Fruit fly (Drosophila melanogaster) whole organism, embryonic: Measurements from ENCODE around the gene Bfc.

ENCODE experiments used
- Adf1 ChIP-seq: fragments of 200-800 bp; sonication (Bioruptor generic); IDR thresholded peaks from 2 replicates; pipeline ENCODE4 v1.3.6; 2022; ENCODE audit warnings: missing biosample characterization, missing genetic modification characterization
- CG11504 ChIP-seq: fragments of 200-800 bp; sonication (Bioruptor generic); optimal IDR thresholded peaks from 3 replicates; lab custom pipeline; 2019; ENCODE audit warnings: missing biosample characterization, mild to moderate bottlenecking, missing genetic modification characterization, moderate library complexity
- CG12104 ChIP-seq: fragments of 200-800 bp; sonication (Bioruptor generic); optimal IDR thresholded peaks from 3 replicates; lab custom pipeline; 2016; ENCODE audit warnings: missing biosample characterization, missing genetic modification characterization
- CG12219 ChIP-seq: fragments of 200-800 bp; sonication (Bioruptor generic); optimal IDR thresholded peaks from 3 replicates; lab custom pipeline; 2018; ENCODE audit warnings: missing biosample characterization, mild to moderate bottlenecking, missing genetic modification characterization
- CG14441 ChIP-seq: fragments of 200-800 bp; sonication (Bioruptor generic); IDR thresholded peaks from 2 replicates; pipeline ENCODE4 v1.3.6; 2022; ENCODE audit warnings: missing biosample characterization, missing genetic modification characterization
- CG15011 ChIP-seq: fragments of 200-800 bp; sonication (Bioruptor generic); optimal IDR thresholded peaks from 3 replicates; lab custom pipeline; 2018; ENCODE audit warnings: missing biosample characterization, mild to moderate bottlenecking, missing genetic modification characterization
- CG15269 ChIP-seq: fragments of 200-800 bp; sonication (Bioruptor generic); optimal IDR thresholded peaks from 2 replicates; lab custom pipeline; 2018; ENCODE audit warnings: missing biosample characterization, mild to moderate bottlenecking, missing genetic modification characterization, moderate library complexity
- CG15514 ChIP-seq: fragments of 200-800 bp; sonication (Bioruptor generic); optimal IDR thresholded peaks from 3 replicates; lab custom pipeline; 2017; ENCODE audit warnings: missing biosample characterization, missing genetic modification characterization, mild to moderate bottlenecking, moderate library complexity, missing genetic modification reagents
- CG1647 ChIP-seq: fragments of 200-800 bp; sonication (Bioruptor generic); optimal IDR thresholded peaks from 3 replicates; lab custom pipeline; 2016; ENCODE audit warnings: missing biosample characterization, missing genetic modification characterization
- CG17186 ChIP-seq: fragments of 200-800 bp; sonication (Bioruptor generic); optimal IDR thresholded peaks from 3 replicates; lab custom pipeline; 2017; ENCODE audit warnings: missing biosample characterization, missing genetic modification reagents, missing genetic modification characterization
- CG17568 ChIP-seq: fragments of 200-800 bp; sonication (Bioruptor generic); optimal IDR thresholded peaks from 2 replicates; lab custom pipeline; 2018; ENCODE audit warnings: missing biosample characterization, mild to moderate bottlenecking, missing genetic modification characterization, moderate library complexity
- CG18011 ChIP-seq: fragments of 200-800 bp; sonication (Bioruptor generic); optimal IDR thresholded peaks from 2 replicates; lab custom pipeline; 2017; ENCODE audit warnings: missing biosample characterization, missing genetic modification characterization, mild to moderate bottlenecking, moderate library complexity, missing genotype
- CG18262 ChIP-seq: fragments of 200-800 bp; optimal IDR thresholded peaks from 3 replicates; lab custom pipeline; 2019; ENCODE audit warnings: missing biosample characterization, mild to moderate bottlenecking, missing genetic modification characterization, moderate library complexity
- CG18764 ChIP-seq: fragments of 200-800 bp; sonication (Bioruptor generic); optimal IDR thresholded peaks from 3 replicates; lab custom pipeline; 2016; ENCODE audit warnings: missing biosample characterization, missing genetic modification characterization
- CG30020 ChIP-seq: fragments of 200-800 bp; optimal IDR thresholded peaks from 2 replicates; lab custom pipeline; 2019; ENCODE audit warnings: missing biosample characterization, mild to moderate bottlenecking, missing genetic modification characterization, moderate library complexity
- CG30403 ChIP-seq: fragments of 200-800 bp; sonication (Bioruptor generic); optimal IDR thresholded peaks from 3 replicates; lab custom pipeline; 2016; ENCODE audit warnings: missing biosample characterization, missing genetic modification characterization
- CG32532 ChIP-seq: fragments of 200-800 bp; sonication (Bioruptor generic); IDR thresholded peaks from 2 replicates; pipeline ENCODE4 v1.3.6; 2022; ENCODE audit warnings: missing biosample characterization, missing genetic modification characterization
- CG32772 ChIP-seq: fragments of 200-800 bp; sonication (Bioruptor generic); IDR thresholded peaks from 2 replicates; pipeline ENCODE4 v1.3.6; 2022; ENCODE audit warnings: missing biosample characterization, missing genetic modification characterization
- CG4282 ChIP-seq: fragments of 200-800 bp; sonication (Bioruptor generic); optimal IDR thresholded peaks from 2 replicates; lab custom pipeline; 2016; ENCODE audit warnings: missing biosample characterization, missing genetic modification characterization
- CG4707 ChIP-seq: fragments of 200-800 bp; sonication (Bioruptor generic); optimal IDR thresholded peaks from 2 replicates; lab custom pipeline; 2018; ENCODE audit warnings: missing biosample characterization, mild to moderate bottlenecking, missing genetic modification characterization, moderate library complexity
- CG8359 ChIP-seq: fragments of 200-800 bp; sonication (Bioruptor generic); optimal IDR thresholded peaks from 2 replicates; lab custom pipeline; 2017; ENCODE audit warnings: missing biosample characterization, mild to moderate bottlenecking, missing genetic modification characterization, borderline replicate concordance
- CHES-1-like ChIP-seq: fragments of 200-800 bp; sonication (Bioruptor generic); optimal IDR thresholded peaks from 2 replicates; lab custom pipeline; 2016; ENCODE audit warnings: missing biosample characterization, missing genetic modification characterization
- Drgx ChIP-seq: fragments of 200-800 bp; sonication (Bioruptor generic); IDR thresholded peaks from 2 replicates; pipeline ENCODE4 v1.3.6; 2022; ENCODE audit warnings: missing biosample characterization, missing genetic modification characterization
- Hand ChIP-seq: fragments of 200-800 bp; sonication (Bioruptor generic); optimal IDR thresholded peaks from 2 replicates; lab custom pipeline; 2017; ENCODE audit warnings: mild to moderate bottlenecking, missing biosample characterization, missing genetic modification reagents, missing genetic modification characterization
- HmgD ChIP-seq: fragments of 200-800 bp; sonication (Bioruptor generic); optimal IDR thresholded peaks from 3 replicates; lab custom pipeline; 2016; ENCODE audit warnings: missing biosample characterization, missing genetic modification characterization
- HmgZ ChIP-seq: fragments of 200-800 bp; sonication (Bioruptor generic); optimal IDR thresholded peaks from 2 replicates; lab custom pipeline; 2018; ENCODE audit warnings: missing biosample characterization, mild to moderate bottlenecking, missing genetic modification characterization
- Jarid2 ChIP-seq: fragments of 200-800 bp; sonication (Bioruptor generic); optimal IDR thresholded peaks from 3 replicates; lab custom pipeline; 2017; ENCODE audit warnings: mild to moderate bottlenecking, missing biosample characterization, missing genetic modification reagents, missing genetic modification characterization
- Oaz ChIP-seq: fragments of 200-800 bp; sonication (Bioruptor generic); IDR thresholded peaks from 2 replicates; pipeline ENCODE4 v1.3.6; 2022; ENCODE audit warnings: missing biosample characterization, missing genetic modification characterization
- Oli ChIP-seq: fragments of 200-800 bp; sonication (Bioruptor generic); optimal IDR thresholded peaks from 2 replicates; lab custom pipeline; 2018; ENCODE audit warnings: missing biosample characterization, mild to moderate bottlenecking, missing genetic modification characterization, moderate library complexity
- Sin3A ChIP-seq: fragments of >200 bp; optimal IDR thresholded peaks from 2 replicates; lab custom pipeline; 2018
- Xbp1 ChIP-seq: fragments of 200-800 bp; sonication (Bioruptor generic); optimal IDR thresholded peaks from 3 replicates; lab custom pipeline; 2016; ENCODE audit warnings: missing biosample characterization, mild to moderate bottlenecking, missing genetic modification characterization
- ac ChIP-seq: fragments of 200-800 bp; sonication (Bioruptor generic); optimal IDR thresholded peaks from 3 replicates; lab custom pipeline; 2017; ENCODE audit warnings: missing biosample characterization, mild to moderate bottlenecking, missing genetic modification characterization
- ato ChIP-seq: fragments of 200-800 bp; sonication (Bioruptor generic); IDR thresholded peaks from 2 replicates; pipeline ENCODE4 v1.3.6; 2022; ENCODE audit warnings: missing biosample characterization, missing genetic modification characterization; ENCODE audit not compliant: partially characterized antibody
- bab2 ChIP-seq: fragments of 200-800 bp; sonication (Bioruptor generic); optimal IDR thresholded peaks from 2 replicates; lab custom pipeline; 2016; ENCODE audit warnings: missing biosample characterization, missing genetic modification characterization
- bigmax ChIP-seq: fragments of 200-800 bp; sonication (Bioruptor generic); optimal IDR thresholded peaks from 2 replicates; lab custom pipeline; 2018; ENCODE audit warnings: missing biosample characterization, mild to moderate bottlenecking, missing genetic modification characterization
- cato ChIP-seq: fragments of 200-800 bp; sonication (Bioruptor generic); optimal IDR thresholded peaks from 2 replicates; lab custom pipeline; 2016; ENCODE audit warnings: missing biosample characterization, missing genetic modification characterization, borderline replicate concordance
- gcm2 ChIP-seq: fragments of 200-800 bp; sonication (Bioruptor generic); optimal IDR thresholded peaks from 2 replicates; lab custom pipeline; 2016; ENCODE audit warnings: missing biosample characterization, missing genetic modification characterization
- grn ChIP-seq: fragments of 200-800 bp; sonication (Bioruptor generic); optimal IDR thresholded peaks from 3 replicates; lab custom pipeline; 2017; ENCODE audit warnings: missing biosample characterization, missing genetic modification characterization
- hb ChIP-seq: fragments of 200-800 bp; sonication (Bioruptor generic); IDR thresholded peaks from 3 replicates; pipeline ENCODE4 v1.3.6; 2022; ENCODE audit warnings: missing biosample characterization, missing genetic modification characterization; ENCODE audit not compliant: partially characterized antibody
- hbn ChIP-seq: fragments of 200-800 bp; sonication (Bioruptor generic); IDR thresholded peaks from 2 replicates; pipeline ENCODE4 v1.3.6; 2022; ENCODE audit warnings: missing biosample characterization, missing genetic modification characterization; ENCODE audit not compliant: partially characterized antibody
- inv ChIP-seq: fragments of 200-800 bp; sonication (Bioruptor generic); IDR thresholded peaks from 2 replicates; pipeline ENCODE4 v1.3.6; 2022; ENCODE audit warnings: missing biosample characterization, missing genetic modification characterization; ENCODE audit not compliant: partially characterized antibody
- jing ChIP-seq: fragments of 200-800 bp; sonication (Bioruptor generic); optimal IDR thresholded peaks from 2 replicates; lab custom pipeline; 2018; ENCODE audit warnings: missing biosample characterization, mild to moderate bottlenecking, missing genetic modification characterization
- nerfin-1 ChIP-seq: fragments of 200-800 bp; sonication (Bioruptor generic); optimal IDR thresholded peaks from 3 replicates; lab custom pipeline; 2019; ENCODE audit warnings: missing biosample characterization, mild to moderate bottlenecking, missing genetic modification characterization, moderate library complexity
- p53 ChIP-seq: fragments of 200-800 bp; sonication (Bioruptor generic); optimal IDR thresholded peaks from 2 replicates; lab custom pipeline; 2016; ENCODE audit warnings: missing biosample characterization, missing genetic modification characterization
- pita ChIP-seq: fragments of 200-800 bp; sonication (Bioruptor generic); optimal IDR thresholded peaks from 2 replicates; lab custom pipeline; 2017; ENCODE audit warnings: missing biosample characterization, mild to moderate bottlenecking, missing genetic modification characterization
- pros ChIP-seq: fragments of 200-800 bp; sonication (Bioruptor generic); optimal IDR thresholded peaks from 3 replicates; lab custom pipeline; 2019; ENCODE audit warnings: missing biosample characterization, mild to moderate bottlenecking, missing genetic modification characterization, moderate library complexity
- pum ChIP-seq: fragments of 200-800 bp; sonication (Bioruptor generic); optimal IDR thresholded peaks from 2 replicates; lab custom pipeline; 2016; ENCODE audit warnings: missing biosample characterization, missing genetic modification characterization
- slou ChIP-seq: fragments of 200-800 bp; sonication (Bioruptor generic); optimal IDR thresholded peaks from 3 replicates; lab custom pipeline; 2016; ENCODE audit warnings: missing biosample characterization, missing genetic modification characterization
- trh ChIP-seq: fragments of 200-800 bp; sonication (Bioruptor generic); optimal IDR thresholded peaks from 2 replicates; lab custom pipeline; 2016; ENCODE audit warnings: missing biosample characterization, missing genetic modification characterization
- vnd ChIP-seq: fragments of 200-800 bp; sonication (Bioruptor generic); IDR thresholded peaks from 3 replicates; pipeline ENCODE4 v1.3.6; 2022; ENCODE audit warnings: missing biosample characterization, missing genetic modification characterization; ENCODE audit not compliant: partially characterized antibody

Bfc gene

DNA sequence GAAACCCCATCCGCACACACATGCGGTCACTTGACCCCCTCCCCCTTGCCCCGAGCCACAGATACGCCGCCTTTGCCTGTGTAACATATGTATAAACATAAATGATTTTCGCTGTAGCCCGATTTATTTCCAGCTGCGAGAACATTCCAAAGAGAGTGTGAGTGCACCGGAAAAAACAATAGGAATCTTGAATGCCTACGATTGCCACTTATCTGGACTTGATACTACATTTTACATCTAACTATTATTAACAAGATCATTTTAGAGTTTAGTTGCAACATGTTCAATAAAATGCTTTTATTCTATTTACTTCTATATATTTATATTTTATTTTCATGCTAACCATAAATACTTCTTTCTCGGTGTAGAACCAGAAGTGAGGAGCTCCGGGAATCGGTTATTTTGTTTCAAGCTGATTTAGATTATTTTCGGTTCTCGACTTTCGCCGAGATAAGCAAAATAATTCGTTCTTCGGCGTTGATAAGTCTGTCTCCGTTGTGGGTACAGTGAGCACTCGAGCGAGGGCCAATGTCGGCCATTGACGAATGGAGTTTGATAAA lies 49.7 kb downstream of the Bfc start (continued):
- TF ChIP-seq CG15011 (GFP tag; lab: Kevin White, UChicago) (peak; percentile 79), CHES-1-like (GFP tag; lab: Kevin White, UChicago) (peak; percentile 28), CG1647 (no peak), CG15514 (GFP tag; lab: Kevin White, UChicago) (peak; percentile 43), CG12104 (GFP tag; lab: Kevin White, UChicago) (peak; percentile 60), CG15269 (tag; lab: Kevin White, UChicago) (peak; percentile 78), CG4282 (GFP tag; lab: Kevin White, UChicago) (no peak), trh (GFP tag; lab: Kevin White, UChicago) (peak; percentile 27), nerfin-1 (tag; lab: Kevin White, UChicago) (peak; percentile 78), ato (GFP tag; lab: Robert Waterston, UW) (no peak), p53 (GFP tag; lab: Kevin White, UChicago) (no peak), CG17186 (GFP tag; lab: Kevin White, UChicago) (no peak), pum (GFP tag; lab: Kevin White, UChicago) (peak; percentile 2), CG8359 (peak; percentile 62), Drgx (peak; percentile 23; the same call in 1 of the 2 replicates), Hand (GFP tag; lab: Kevin White, UChicago) (peak; percentile 66), pros (peak; percentile 75), CG17568 (GFP tag; lab: Kevin White, UChicago) (no peak), CG30403 (peak; percentile 82), CG18764 (peak; percentile 65), Oli (tag; lab: Kevin White, UChicago) (peak; percentile 83), CG11504 (peak; percentile 88), CG4707 (GFP tag; lab: Kevin White, UChicago) (peak; percentile 50), slou (GFP tag; lab: Kevin White, UChicago) (no peak), hbn (no peak), CG18262 (peak; percentile 94), CG32772 (GFP tag; lab: Robert Waterston, UW) (peak; percentile 71), hb (GFP tag; lab: Robert Waterston, UW) (no peak), Adf1 (GFP tag; lab: Robert Waterston, UW) (0 out of 2 replicates have a peak, but pooled peaks have one; percentile 7), jing (GFP tag; lab: Kevin White, UChicago) (no peak), bigmax (GFP tag; lab: Kevin White, UChicago) (no peak), Jarid2 (peak; percentile 53), ac (peak; percentile 65), inv (GFP tag; lab: Robert Waterston, UW) (no peak), Sin3A (no peak), CG12219 (GFP tag; lab: Kevin White, UChicago) (peak; percentile 66), CG32532 (GFP tag; lab: Robert Waterston, UW) (peak; percentile 79), CG18011 (peak; percentile 28), grn (peak; percentile 80), CG14441 (GFP tag; lab: Robert Waterston, UW) (peak; percentile 71), CG30020 (tag; lab: Kevin White, UChicago) (peak; percentile 41), Xbp1 (GFP tag; lab: Kevin White, UChicago) (peak; percentile 76), HmgD (no peak), Oaz (GFP tag; lab: Robert Waterston, UW) (peak; percentile 56), bab2 (GFP tag; lab: Kevin White, UChicago) (peak; percentile 40), HmgZ (tag; lab: Kevin White, UChicago) (peak; percentile 58), gcm2 (GFP tag; lab: Kevin White, UChicago) (peak; percentile 7), cato (GFP tag; lab: Kevin White, UChicago) (peak; percentile 34), vnd (GFP tag; lab: Robert Waterston, UW) (no peak), pita (GFP tag; lab: Kevin White, UChicago) (no peak)
